Fruit fly (Drosophila melanogaster) whole organism, embryonic: ENCODE measurements around the gene mRpL30.
A peak's percentile ranks its signal among the peaks of the same experiment; 100 is the strongest.

ENCODE experiments used
- Adf1 ChIP-seq: fragments of 200-800 bp; sonication (Bioruptor generic); IDR thresholded peaks from 2 replicates; pipeline ENCODE4 v1.3.6; 2022; ENCODE audit warnings: missing biosample characterization, missing genetic modification characterization
- Blimp-1 ChIP-seq: fragments of 200-800 bp; sonication (Bioruptor generic); optimal IDR thresholded peaks from 3 replicates; lab custom pipeline; 2018; ENCODE audit warnings: missing biosample characterization, missing genetic modification characterization, mild to moderate bottlenecking, moderate library complexity, missing genetic modification reagents
- CG10431 ChIP-seq: fragments of 200-800 bp; sonication (Bioruptor generic); optimal IDR thresholded peaks from 3 replicates; lab custom pipeline; 2018; ENCODE audit warnings: missing biosample characterization, mild to moderate bottlenecking, missing genetic modification characterization
- CG12659 ChIP-seq: fragments of 200-800 bp; sonication (Bioruptor generic); optimal IDR thresholded peaks from 3 replicates; lab custom pipeline; 2017; ENCODE audit warnings: mild to moderate bottlenecking, missing biosample characterization, missing genetic modification reagents, missing genetic modification characterization
- CG13123 ChIP-seq: fragments of 200-800 bp; sonication (Bioruptor generic); optimal IDR thresholded peaks from 2 replicates; lab custom pipeline; 2016; ENCODE audit warnings: missing biosample characterization, missing genetic modification characterization
- CG14050 ChIP-seq: fragments of 200-800 bp; sonication (Bioruptor generic); IDR thresholded peaks from 3 replicates; pipeline ENCODE4 v1.3.6; 2022; ENCODE audit warnings: missing biosample characterization, missing genetic modification characterization
- CG16779 ChIP-seq: fragments of 200-800 bp; sonication (Bioruptor generic); IDR thresholded peaks from 2 replicates; pipeline ENCODE4 v1.3.6; 2022; ENCODE audit warnings: missing biosample characterization, missing genetic modification characterization
- CG16815 ChIP-seq: fragments of 200-800 bp; sonication (Bioruptor generic); optimal IDR thresholded peaks from 3 replicates; lab custom pipeline; 2017; ENCODE audit warnings: missing biosample characterization, mild to moderate bottlenecking, missing genetic modification characterization
- CG1792 ChIP-seq: fragments of 200-800 bp; sonication (Bioruptor generic); optimal IDR thresholded peaks from 2 replicates; lab custom pipeline; 2016; ENCODE audit warnings: missing biosample characterization, missing genetic modification characterization
- CG3065 ChIP-seq: fragments of 200-800 bp; sonication (Bioruptor generic); optimal IDR thresholded peaks from 2 replicates; lab custom pipeline; 2016; ENCODE audit warnings: missing biosample characterization, missing genetic modification characterization
- CG3163 ChIP-seq: fragments of 200-800 bp; sonication (Bioruptor generic); optimal IDR thresholded peaks from 3 replicates; lab custom pipeline; 2016; ENCODE audit warnings: missing biosample characterization, missing genetic modification characterization
- CG34376 ChIP-seq: fragments of 200-800 bp; sonication (Bioruptor generic); optimal IDR thresholded peaks from 2 replicates; lab custom pipeline; 2018; ENCODE audit warnings: missing biosample characterization, mild to moderate bottlenecking, missing genetic modification characterization
- CG6175 ChIP-seq: fragments of 200-800 bp; sonication (Bioruptor generic); IDR thresholded peaks from 3 replicates; pipeline ENCODE4 v1.3.6; 2022; ENCODE audit warnings: missing biosample characterization, missing genetic modification characterization
- CG7928 ChIP-seq: fragments of 200-800 bp; sonication (Bioruptor generic); optimal IDR thresholded peaks from 2 replicates; lab custom pipeline; 2017; ENCODE audit warnings: missing biosample characterization, mild to moderate bottlenecking, missing genetic modification characterization
- CG8388 ChIP-seq: fragments of 200-800 bp; sonication (Bioruptor generic); optimal IDR thresholded peaks from 2 replicates; lab custom pipeline; 2019; ENCODE audit warnings: missing biosample characterization, mild to moderate bottlenecking, missing genetic modification characterization, moderate library complexity
- CG9727 ChIP-seq: fragments of 200-800 bp; sonication (Bioruptor generic); optimal IDR thresholded peaks from 3 replicates; lab custom pipeline; 2017; ENCODE audit warnings: missing biosample characterization, mild to moderate bottlenecking, missing genetic modification characterization
- CoRest ChIP-seq: fragments of 200-800 bp; sonication (Bioruptor generic); optimal IDR thresholded peaks from 3 replicates; lab custom pipeline; 2018; ENCODE audit warnings: missing biosample characterization, mild to moderate bottlenecking, missing genetic modification characterization, moderate library complexity
- Dp ChIP-seq: fragments of 200-800 bp; sonication (Bioruptor generic); optimal IDR thresholded peaks from 2 replicates; lab custom pipeline; 2018; ENCODE audit warnings: missing biosample characterization, mild to moderate bottlenecking, missing genetic modification characterization, moderate library complexity
- Drgx ChIP-seq: fragments of 200-800 bp; sonication (Bioruptor generic); IDR thresholded peaks from 2 replicates; pipeline ENCODE4 v1.3.6; 2022; ENCODE audit warnings: missing biosample characterization, missing genetic modification characterization
- Elba2 ChIP-seq: fragments of 200-800 bp; sonication (Bioruptor generic); optimal IDR thresholded peaks from 3 replicates; lab custom pipeline; 2016; ENCODE audit warnings: missing biosample characterization, missing genetic modification characterization
- GATAe ChIP-seq: fragments of 200-800 bp; sonication (Bioruptor generic); conservative IDR thresholded peaks from 2 replicates; pipeline ENCODE4 v1.3.6; 2022; ENCODE audit warnings: missing biosample characterization, missing genetic modification characterization
- HHEX ChIP-seq: fragments of 200-800 bp; sonication (Bioruptor generic); optimal IDR thresholded peaks from 3 replicates; lab custom pipeline; 2017; ENCODE audit warnings: missing biosample characterization, mild to moderate bottlenecking, missing genetic modification characterization, missing genetic modification reagents
- Hr39 ChIP-seq: fragments of >200 bp; optimal IDR thresholded peaks from 2 replicates; lab custom pipeline; 2017
- Hr51 ChIP-seq, 2 experiments: fragments of 200-800 bp; sonication (Bioruptor generic); optimal IDR thresholded peaks; 2 replicates in 1 of 2; 3 replicates in 1 of 2; lab custom pipeline; 2016 to 2018; ENCODE audit warnings: missing biosample characterization in 2 of 2, missing genetic modification characterization in 2 of 2, mild to moderate bottlenecking in 1 of 2, moderate library complexity in 1 of 2
- Jarid2 ChIP-seq: fragments of 200-800 bp; sonication (Bioruptor generic); optimal IDR thresholded peaks from 3 replicates; lab custom pipeline; 2017; ENCODE audit warnings: mild to moderate bottlenecking, missing biosample characterization, missing genetic modification reagents, missing genetic modification characterization
- MESR4 ChIP-seq: fragments of 200-800 bp; sonication (Bioruptor generic); optimal IDR thresholded peaks from 2 replicates; lab custom pipeline; 2018; ENCODE audit warnings: missing biosample characterization, mild to moderate bottlenecking, missing genetic modification characterization, moderate library complexity
- Myb ChIP-seq: fragments of 200-800 bp; sonication (Bioruptor generic); optimal IDR thresholded peaks from 2 replicates; lab custom pipeline; 2016; ENCODE audit warnings: missing biosample characterization, missing genetic modification characterization
- Nf-YB ChIP-seq: fragments of 200-800 bp; sonication (Bioruptor generic); optimal IDR thresholded peaks from 3 replicates; lab custom pipeline; 2019; ENCODE audit warnings: missing biosample characterization, mild to moderate bottlenecking, missing genetic modification characterization, moderate library complexity
- Pdp1 ChIP-seq, 2 experiments: fragments of 200-800 bp; sonication (Bioruptor generic); optimal IDR thresholded peaks; 3 replicates each; lab custom pipeline; 2016; ENCODE audit warnings: missing biosample characterization in 2 of 2, missing genetic modification characterization in 2 of 2, mild to moderate bottlenecking in 1 of 2, moderate library complexity in 1 of 2
- Ravus ChIP-seq: fragments of 200-800 bp; sonication (Bioruptor generic); IDR thresholded peaks from 2 replicates; pipeline ENCODE4 v1.3.6; 2022; ENCODE audit warnings: missing biosample characterization, missing genetic modification characterization
- Sin3A ChIP-seq: fragments of >200 bp; optimal IDR thresholded peaks from 2 replicates; lab custom pipeline; 2018
- Sry-δ ChIP-seq: fragments of 200-800 bp; sonication (Bioruptor generic); optimal IDR thresholded peaks from 2 replicates; lab custom pipeline; 2016; ENCODE audit warnings: missing biosample characterization, missing genetic modification characterization
- crol ChIP-seq: fragments of 200-800 bp; sonication (Bioruptor generic); IDR thresholded peaks from 2 replicates; pipeline ENCODE4 v1.3.6; 2022; ENCODE audit warnings: missing biosample characterization, missing genetic modification characterization
- fu2 ChIP-seq: fragments of 200-800 bp; sonication (Bioruptor generic); optimal IDR thresholded peaks from 2 replicates; lab custom pipeline; 2016; ENCODE audit warnings: missing biosample characterization, missing genetic modification characterization
- gcm2 ChIP-seq: fragments of 200-800 bp; sonication (Bioruptor generic); optimal IDR thresholded peaks from 2 replicates; lab custom pipeline; 2016; ENCODE audit warnings: missing biosample characterization, missing genetic modification characterization
- ham ChIP-seq: fragments of 200-800 bp; sonication (Bioruptor generic); IDR thresholded peaks from 2 replicates; pipeline ENCODE4 v1.3.6; 2022; ENCODE audit warnings: missing biosample characterization, missing genetic modification characterization
- hth ChIP-seq: fragments of >200 bp; optimal IDR thresholded peaks from 2 replicates; lab custom pipeline; 2017; ENCODE audit warnings: inconsistent platforms
- luna ChIP-seq: fragments of 200-800 bp; sonication (Bioruptor generic); optimal IDR thresholded peaks from 2 replicates; lab custom pipeline; 2016; ENCODE audit warnings: missing biosample characterization, missing genetic modification characterization
- nau ChIP-seq: fragments of 200-800 bp; sonication (Bioruptor generic); optimal IDR thresholded peaks from 3 replicates; lab custom pipeline; 2017; ENCODE audit warnings: missing biosample characterization, mild to moderate bottlenecking, missing genetic modification characterization, missing genetic modification reagents
- pan ChIP-seq, 4 experiments: fragments of >200 bp in 3 of 4; fragments of 200-800 bp in 1 of 4; sonication (Bioruptor generic) in 1 of 4; optimal IDR thresholded peaks in 3 of 4; IDR thresholded peaks in 1 of 4; 2 replicates each; pipeline versions ENCODE4 v1.3.6 to Lab custom; 2017 to 2022; ENCODE audit warnings: missing biosample characterization in 2 of 4, missing genetic modification characterization in 2 of 4, mixed read lengths in 1 of 4
- pros ChIP-seq: fragments of 200-800 bp; sonication (Bioruptor generic); optimal IDR thresholded peaks from 3 replicates; lab custom pipeline; 2019; ENCODE audit warnings: missing biosample characterization, mild to moderate bottlenecking, missing genetic modification characterization, moderate library complexity
- pzg ChIP-seq: fragments of 200-800 bp; sonication (Bioruptor generic); optimal IDR thresholded peaks from 3 replicates; lab custom pipeline; 2018; ENCODE audit warnings: missing biosample characterization, mild to moderate bottlenecking, missing genetic modification characterization, moderate library complexity
- rib ChIP-seq: fragments of 200-800 bp; sonication (Bioruptor generic); IDR thresholded peaks from 2 replicates; pipeline ENCODE4 v1.3.6; 2022; ENCODE audit warnings: missing biosample characterization, missing genetic modification characterization
- sens ChIP-seq: fragments of 200-800 bp; sonication (Bioruptor generic); peaks from one replicate; lab custom pipeline; 2016; ENCODE audit warnings: missing biosample characterization, missing genetic modification characterization
- sisA ChIP-seq: fragments of 200-800 bp; sonication (Bioruptor generic); IDR thresholded peaks from 2 replicates; pipeline ENCODE4 v1.3.6; 2022; ENCODE audit warnings: missing biosample characterization, missing genetic modification characterization
- sob ChIP-seq: fragments of 200-800 bp; sonication (Bioruptor generic); IDR thresholded peaks from 2 replicates; pipeline ENCODE4 v1.3.6; 2022; ENCODE audit warnings: missing biosample characterization, missing genetic modification characterization
- ssp ChIP-seq: fragments of 200-800 bp; sonication (Bioruptor generic); IDR thresholded peaks from 2 replicates; pipeline ENCODE4 v1.3.6; 2022; ENCODE audit warnings: missing biosample characterization, missing genetic modification characterization
- tll ChIP-seq, 2 experiments: fragments of 200-800 bp in 1 of 2; fragments of >200 bp in 1 of 2; sonication (Bioruptor generic) in 1 of 2; optimal IDR thresholded peaks; 2 replicates each; lab custom pipeline; 2017 to 2019; ENCODE audit warnings: missing biosample characterization in 2 of 2, missing genetic modification characterization in 2 of 2, mild to moderate bottlenecking in 1 of 2, moderate library complexity in 1 of 2
- vfl ChIP-seq: fragments of 200-800 bp; sonication (Bioruptor generic); optimal IDR thresholded peaks from 2 replicates; lab custom pipeline; 2016; ENCODE audit warnings: missing biosample characterization, missing genetic modification characterization

The mRpL30 gene

DNA sequence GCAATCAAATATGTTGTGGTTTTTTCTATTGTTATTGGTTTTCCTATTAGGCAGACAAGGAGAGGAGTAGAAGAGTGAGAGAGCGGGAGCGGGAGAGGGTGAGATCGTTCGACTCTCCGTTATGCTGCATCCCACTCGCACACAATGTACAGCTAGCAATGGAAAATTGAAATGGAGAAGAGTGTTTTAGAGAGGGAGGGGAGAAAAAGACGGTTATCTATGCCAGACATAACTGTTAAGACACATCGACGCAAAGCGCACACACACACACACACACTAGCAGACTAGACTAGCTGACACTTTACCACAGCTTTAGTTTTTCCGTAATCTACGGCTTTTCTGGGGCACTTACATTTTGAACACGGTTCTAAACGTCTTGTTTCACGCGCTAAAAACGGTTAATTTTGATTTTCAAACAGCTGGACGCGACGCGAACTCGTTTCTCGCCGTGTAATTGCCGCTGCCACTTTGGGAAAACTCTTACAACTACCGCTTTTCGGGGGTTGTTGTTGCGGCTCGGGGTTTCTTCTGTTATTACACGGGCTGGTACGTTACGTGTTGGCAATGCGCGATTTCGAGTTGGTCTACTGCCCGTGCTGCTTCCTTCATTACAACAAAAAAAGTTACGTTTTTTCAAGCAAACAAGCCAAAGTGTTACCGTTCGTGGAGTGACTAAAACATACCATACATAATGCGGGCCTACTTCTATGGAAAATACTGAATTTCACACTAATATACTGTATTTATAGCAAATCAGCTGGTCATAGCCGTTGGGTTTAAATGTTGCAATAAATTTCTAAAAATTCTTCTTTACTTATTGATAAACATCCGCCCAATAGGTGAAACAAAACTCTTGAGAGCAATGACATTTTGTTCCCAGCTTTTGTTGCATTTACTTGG lies 31.5 kb downstream of the mRpL30 start, which contains the start of gene fzr (continued):
- TF ChIP-seq pzg: peak; percentile 73
- TF ChIP-seq crol: peak; percentile 60
- peak; percentile 15 for TF ChIP-seq Dp
- TF ChIP-seq Elba2 (GFP tag; lab: Kevin White, UChicago): peak; percentile 88
- TF ChIP-seq CG16815: no peak
- no peak for TF ChIP-seq CG13123 (GFP tag; lab: Kevin White, UChicago)
- TF ChIP-seq Drgx (GFP tag; lab: Robert Waterston, UW): peak; percentile 30; the same call in 1 of the 2 replicates
- TF ChIP-seq CG10431 (GFP tag; lab: Kevin White, UChicago): no peak
- TF ChIP-seq Blimp-1: no peak
- TF ChIP-seq Myb: peak; percentile 97
- no peak for TF ChIP-seq CG1792 (GFP tag; lab: Kevin White, UChicago)
- TF ChIP-seq pan (optimal IDR thresholded peaks at IDR 0.05; lab: Kevin White, UChicago): no peak
- no peak for TF ChIP-seq pan (GFP tag; optimal IDR thresholded peaks at IDR 0.05 in 1 of 2, IDR thresholded peaks at IDR 0.05 in 1 of 2)
- no peak for TF ChIP-seq sisA (GFP tag; lab: Robert Waterston, UW)
- no peak for TF ChIP-seq CG9727 (GFP tag; lab: Kevin White, UChicago)
- no peak for TF ChIP-seq CG8388 (GFP tag; lab: Kevin White, UChicago)
- TF ChIP-seq Sin3A (lab: Kevin White, UChicago): peak; percentile 29
- no peak for TF ChIP-seq Nf-YB
- peak; percentile 42 for TF ChIP-seq MESR4
- 0 out of 2 replicates have a peak, but pooled peaks have one; percentile 5 for TF ChIP-seq sob (GFP tag; lab: Robert Waterston, UW)
- peak; percentile 24 for TF ChIP-seq sens

- peak; percentile 45 to 66 for TF ChIP-seq Hr51 (GFP tag; optimal IDR thresholded peaks at IDR 0.05; lab: Kevin White, UChicago)
- TF ChIP-seq ham (GFP tag; lab: Robert Waterston, UW): no peak
- TF ChIP-seq CG6175 (GFP tag; lab: Robert Waterston, UW): no peak
- TF ChIP-seq hth (lab: Kevin White, UChicago): no peak
- TF ChIP-seq tll (GFP tag; optimal IDR thresholded peaks at IDR 0.05; lab: Kevin White, UChicago): no peak
- no peak for TF ChIP-seq Adf1 (GFP tag; lab: Robert Waterston, UW)
- no peak for TF ChIP-seq CG3065 (GFP tag; lab: Kevin White, UChicago)
- TF ChIP-seq CG12659 (GFP tag; lab: Kevin White, UChicago): peak; percentile 27
- no peak for TF ChIP-seq GATAe (GFP tag; lab: Robert Waterston, UW)
- peak; percentile 13 for TF ChIP-seq CG7928
- no peak for TF ChIP-seq CG34376
- TF ChIP-seq Jarid2 (GFP tag; lab: Kevin White, UChicago): no peak
- TF ChIP-seq CG16779 (GFP tag; lab: Robert Waterston, UW): no peak
- TF ChIP-seq luna (GFP tag; lab: Kevin White, UChicago): no peak
- peak; percentile 20 for TF ChIP-seq Sry-δ (GFP tag; lab: Kevin White, UChicago)
- TF ChIP-seq CG3163 (GFP tag; lab: Kevin White, UChicago): no peak
- peak; percentile 20 for TF ChIP-seq vfl (GFP tag; lab: Kevin White, UChicago)
- TF ChIP-seq nau (GFP tag; lab: Kevin White, UChicago): peak; percentile 10
- TF ChIP-seq CoRest (tag; lab: Kevin White, UChicago): peak; percentile 46
- no peak for TF ChIP-seq rib (GFP tag; lab: Robert Waterston, UW)
- TF ChIP-seq HHEX (GFP tag; lab: Kevin White, UChicago): peak; percentile 26
- TF ChIP-seq fu2: peak; percentile 46
- TF ChIP-seq Hr39: no peak
- no peak for TF ChIP-seq pros (GFP tag; lab: Kevin White, UChicago)
- no peak for TF ChIP-seq Ravus (GFP tag; lab: Robert Waterston, UW)
- TF ChIP-seq ssp: no peak; the same call in 1 of the 2 replicates
- peak; percentile 47; the same call in 1 of the 3 replicates for TF ChIP-seq CG14050 (GFP tag; lab: Robert Waterston, UW)
- peak; percentile 16 for TF ChIP-seq gcm2 (GFP tag; lab: Kevin White, UChicago)
- peak; percentile 11 to 31 for TF ChIP-seq Pdp1 (GFP tag; optimal IDR thresholded peaks at IDR 0.05; lab: Kevin White, UChicago)
These were observed 32.2 kb downstream of the mRpL30 start for dm6 chrX:4679813-4680381.
